Worm (Caenorhabditis elegans): ENCODE results near the gene tbc-10.

The tbc-10 gene

ce11 chrIII:1028233-1028632 is 45.2 kb downstream of the tbc-10 start:
- no peak for TF ChIP-seq med-1 (GFP tag; optimal IDR thresholded peaks at IDR 0.05; ENCODE audit: insufficient read depth)
- no peak for TF ChIP-seq ztf-29 (GFP tag; IDR thresholded peaks at IDR 0.05)
- TF ChIP-seq ref-1 (GFP tag; conservative IDR thresholded peaks at IDR 0.05): no peak
- TF ChIP-seq klf-2 (GFP tag; conservative IDR thresholded peaks at IDR 0.05): no peak
- TF ChIP-seq ztf-23 (GFP tag; IDR thresholded peaks at IDR 0.05): no peak
- no peak for TF ChIP-seq flt-1 (GFP tag; IDR thresholded peaks at IDR 0.05)
- no peak for TF ChIP-seq T22C8.4 (GFP tag; IDR thresholded peaks at IDR 0.05)
- TF ChIP-seq tab-1 (GFP tag; IDR thresholded peaks at IDR 0.05): no peak

- no peak for TF ChIP-seq flt-1 (GFP tag; IDR thresholded peaks at IDR 0.05)
- TF ChIP-seq ztf-29 (GFP tag; IDR thresholded peaks at IDR 0.05): no peak
- TF ChIP-seq tab-1 (GFP tag; IDR thresholded peaks at IDR 0.05): no peak
- TF ChIP-seq T22C8.4 (GFP tag; IDR thresholded peaks at IDR 0.05): no peak
- no peak for TF ChIP-seq klf-2 (GFP tag; conservative IDR thresholded peaks at IDR 0.05)
- TF ChIP-seq med-1 (GFP tag; optimal IDR thresholded peaks at IDR 0.05; ENCODE audit: insufficient read depth): no peak
- no peak for TF ChIP-seq cog-1 (tag; optimal IDR thresholded peaks at IDR 0.05)
- TF ChIP-seq ref-1 (GFP tag; conservative IDR thresholded peaks at IDR 0.05): no peak
- TF ChIP-seq ztf-23 (GFP tag; IDR thresholded peaks at IDR 0.05): no peak
These were observed 47.9 kb downstream of the tbc-10 start, which contains the start of the genes clc-26 and E_BE45912.2 for ce11 chrIII:1030965-1031364. Gene clc-26 (minus strand): TSS chrIII:1031065. Gene E_BE45912.2 (minus strand): TSS chrIII:1031103.

DNA sequence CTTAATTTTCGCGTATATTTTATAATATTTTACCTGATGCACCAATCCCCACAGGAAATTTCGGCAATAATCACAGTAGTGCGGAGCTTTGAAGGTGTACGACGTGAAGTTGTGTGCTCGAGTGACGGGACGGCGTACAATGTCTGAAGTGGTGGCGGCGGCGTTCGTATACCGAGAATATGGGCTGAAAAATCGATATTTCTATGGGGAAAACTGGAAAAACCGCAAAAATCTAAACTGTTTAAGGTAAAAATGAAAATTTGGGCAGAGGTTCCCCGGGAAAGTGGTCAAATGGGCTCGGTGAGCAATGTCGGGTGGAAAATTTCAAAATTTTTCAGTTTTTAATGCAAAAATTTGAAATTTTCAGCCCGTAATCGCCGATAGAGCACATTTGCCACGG is 51.8 kb downstream of the tbc-10 start:
- TF ChIP-seq ztf-29 (GFP tag; IDR thresholded peaks at IDR 0.05) (no peak), T22C8.4 (GFP tag; IDR thresholded peaks at IDR 0.05) (no peak), tab-1 (GFP tag; IDR thresholded peaks at IDR 0.05) (no peak), cog-1 (tag; optimal IDR thresholded peaks at IDR 0.05) (no peak), ztf-23 (GFP tag; IDR thresholded peaks at IDR 0.05) (no peak), flt-1 (GFP tag; IDR thresholded peaks at IDR 0.05) (no peak), med-1 (GFP tag; optimal IDR thresholded peaks at IDR 0.05; ENCODE audit: insufficient read depth) (no peak), klf-2 (GFP tag; conservative IDR thresholded peaks at IDR 0.05) (no peak), ref-1 (GFP tag; conservative IDR thresholded peaks at IDR 0.05) (no peak)

ce11 chrIII:1037173-1037572 is 54.1 kb downstream of the tbc-10 start, which contains the start of the genes chin-1 and BE0003N10.1:
Gene chin-1 (minus strand): TSS chrIII:1037212.
Gene BE0003N10.1 (plus strand): TSS chrIII:1037492.
- TF ChIP-seq tab-1 (GFP tag; IDR thresholded peaks at IDR 0.05): no peak
- no peak for TF ChIP-seq klf-2 (GFP tag; conservative IDR thresholded peaks at IDR 0.05)
